Worm (Caenorhabditis elegans) whole organism, L3 larva: ENCODE measurements around the gene ags-3.

ENCODE experiments used
- ama-1 ChIP-seq: fragments of 150-350 bp; optimal IDR thresholded peaks from 2 replicates; lab custom pipeline; 2018
- elt-3 ChIP-seq, 3 experiments: fragments of 150-350 bp in 1 of 3; sonication (generic microtip) in 2 of 3; optimal IDR thresholded peaks; 2 replicates in 2 of 3; 4 replicates in 1 of 3; lab custom pipeline; 2014 to 2017; ENCODE audit warnings: missing biosample characterization in 3 of 3, missing genetic modification characterization in 3 of 3
- fos-1 ChIP-seq: fragments of 150-350 bp; optimal IDR thresholded peaks from 2 replicates; lab custom pipeline; 2014; ENCODE audit warnings: missing biosample characterization, missing genetic modification characterization
- nhr-11 ChIP-seq: fragments of 150-350 bp; optimal IDR thresholded peaks from 2 replicates; lab custom pipeline; 2014; ENCODE audit warnings: missing biosample characterization, missing genetic modification characterization
- nhr-12 ChIP-seq: fragments of 150-350 bp; optimal IDR thresholded peaks from 2 replicates; lab custom pipeline; 2014; ENCODE audit warnings: missing biosample characterization, missing genetic modification characterization
- nhr-28 ChIP-seq: fragments of 150-350 bp; optimal IDR thresholded peaks from 2 replicates; lab custom pipeline; 2014; ENCODE audit warnings: missing biosample characterization, missing genetic modification characterization
- nhr-67 ChIP-seq: fragments of 150-350 bp; optimal IDR thresholded peaks from 2 replicates; lab custom pipeline; 2014; ENCODE audit warnings: missing biosample characterization, missing genetic modification characterization
- nhr-76 ChIP-seq: fragments of 150-350 bp; sonication (generic microtip); optimal IDR thresholded peaks from 5 replicates; lab custom pipeline; 2014; ENCODE audit warnings: missing biosample characterization, missing genetic modification characterization
- sea-2 ChIP-seq: fragments of 150-350 bp; sonication (generic microtip); optimal IDR thresholded peaks from 4 replicates; lab custom pipeline; 2014; ENCODE audit warnings: missing biosample characterization, missing genetic modification reagents, missing genetic modification characterization
- skn-1 ChIP-seq: fragments of 150-350 bp; optimal IDR thresholded peaks from 2 replicates; lab custom pipeline; 2014; ENCODE audit warnings: missing biosample characterization, missing genetic modification characterization
- snpc-4 ChIP-seq: fragments of 150-350 bp; optimal IDR thresholded peaks from 2 replicates; lab custom pipeline; 2014; ENCODE audit warnings: missing biosample characterization, missing genetic modification characterization
- ztf-4 ChIP-seq: fragments of 150-350 bp; optimal IDR thresholded peaks from 2 replicates; lab custom pipeline; 2014; ENCODE audit warnings: missing biosample characterization, missing genetic modification characterization

DNA sequence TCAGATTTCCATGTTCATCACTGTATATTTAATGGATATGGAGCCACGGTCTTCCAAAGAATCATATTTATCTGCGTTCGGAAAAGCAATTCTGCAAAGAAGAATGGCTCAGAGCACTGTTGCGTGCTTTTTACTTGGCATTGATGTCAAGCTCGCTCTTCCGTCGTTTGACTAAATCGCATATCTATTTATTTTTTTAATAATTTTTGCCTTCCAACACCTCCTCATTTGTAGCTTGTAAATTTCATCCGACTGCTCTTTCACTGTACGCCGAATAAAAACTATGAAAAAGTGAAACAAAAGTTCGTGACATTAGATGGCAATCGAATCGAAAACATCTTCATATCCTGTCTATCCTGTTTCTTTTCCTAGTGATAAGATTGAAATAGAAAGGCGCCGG lies 36.5 kb upstream of the ags-3 start, which contains the start of gene C26B9.2:
- no peak for TF ChIP-seq sea-2 (GFP tag; lab: Kevin White, UChicago)
- TF ChIP-seq nhr-11 = no peak
- no peak for TF ChIP-seq nhr-76 (tag; lab: Kevin White, UChicago)
- no peak for TF ChIP-seq skn-1 (tag; lab: Kevin White, UChicago)
- no peak for TF ChIP-seq nhr-28
- no peak for TF ChIP-seq elt-3 (tag; optimal IDR thresholded peaks at IDR 0.05; lab: Kevin White, UChicago)
- TF ChIP-seq ama-1 (lab: Kevin White, UChicago) = no peak
- no peak for TF ChIP-seq fos-1 (tag; lab: Kevin White, UChicago)
- no peak for TF ChIP-seq nhr-67 (tag; lab: Kevin White, UChicago)
- no peak for TF ChIP-seq nhr-12
- TF ChIP-seq ztf-4 = no peak
- no peak for TF ChIP-seq snpc-4 (tag; lab: Kevin White, UChicago)
